Worm (Caenorhabditis elegans): ENCODE results near the gene Y75B8A.32.

The Y75B8A.32 gene

DNA sequence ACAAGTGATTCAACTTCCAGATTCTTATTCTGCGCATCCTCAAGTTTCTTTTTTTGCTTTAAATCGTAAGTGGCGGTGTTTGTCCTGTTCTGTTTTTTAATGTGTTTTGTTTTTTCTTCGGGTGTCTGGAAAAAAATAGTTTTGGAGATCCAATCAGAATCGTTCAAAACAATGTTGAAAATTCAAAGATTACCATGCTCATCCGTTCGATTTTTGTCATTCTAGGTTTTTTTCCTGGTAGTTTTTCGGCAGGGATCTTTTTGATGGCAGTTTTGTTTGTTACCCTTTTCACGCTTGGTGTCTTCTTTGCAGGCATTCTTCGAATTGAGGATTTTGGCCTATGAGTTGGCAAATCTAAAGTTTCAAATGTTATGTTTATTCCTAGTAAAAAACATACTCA is 1.8 kb downstream of the Y75B8A.32 start:
- TF ChIP-seq Y55F3AM.14 (GFP tag; optimal IDR thresholded peaks at IDR 0.05) (no peak), ztf-1 (GFP tag; conservative IDR thresholded peaks at IDR 0.05) (no peak), fos-1 (tag; optimal IDR thresholded peaks at IDR 0.05) (no peak), nhr-25 (tag; optimal IDR thresholded peaks at IDR 0.05) (no peak), ceh-16 (tag; optimal IDR thresholded peaks at IDR 0.05) (no peak), blmp-1 (tag; optimal IDR thresholded peaks at IDR 0.05; ENCODE audit: insufficient read depth) (no peak), ztf-4 (tag; optimal IDR thresholded peaks at IDR 0.05) (no peak), nhr-10 (tag; optimal IDR thresholded peaks at IDR 0.05) (no peak), lin-11 (tag; optimal IDR thresholded peaks at IDR 0.05) (no peak), lin-39 (tag; optimal IDR thresholded peaks at IDR 0.05) (no peak), crh-2 (tag; optimal IDR thresholded peaks at IDR 0.05) (no peak), ceh-82 (tag; optimal IDR thresholded peaks at IDR 0.05) (no peak)

DNA sequence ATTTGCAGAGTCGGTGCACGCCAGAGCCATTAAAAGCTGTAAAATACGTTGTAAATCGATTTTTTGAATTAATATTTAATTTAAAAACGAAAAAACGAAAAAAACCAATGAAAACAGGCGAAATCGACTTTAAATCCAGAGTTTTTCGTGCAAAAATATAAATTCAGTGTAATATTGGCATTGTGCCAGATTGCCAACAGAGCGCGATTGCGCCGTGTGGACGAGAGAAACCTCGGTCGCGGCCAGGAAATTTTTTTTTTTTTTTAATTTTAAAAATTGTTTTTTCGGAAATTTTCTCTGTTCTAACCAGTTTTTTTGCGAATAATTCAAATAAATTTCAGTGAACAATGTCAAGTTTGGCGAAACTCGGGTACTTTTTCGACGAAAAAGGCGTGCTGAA is 7.1 kb downstream of the Y75B8A.32 start, which contains the start of the genes pph-4.1 and Y75B8A.31:
Gene pph-4.1, minus strand, starts transcription at position 36 of the 400 bp plus-strand sequence.
Gene Y75B8A.31, plus strand, starts transcription at position 342 of the 400 bp plus-strand sequence.
- TF ChIP-seq F13H6.1 (tag; optimal IDR thresholded peaks at IDR 0.05) (peak; percentile 86), unc-55 (GFP tag; optimal IDR thresholded peaks at IDR 0.05) (peak; percentile 93), unc-62 (GFP tag; optimal IDR thresholded peaks at IDR 0.05) (no peak), elt-3 (tag; optimal IDR thresholded peaks at IDR 0.05) (no peak), zag-1 (tag; optimal IDR thresholded peaks at IDR 0.05) (no peak), ztf-4 (tag; optimal IDR thresholded peaks at IDR 0.05) (peak; percentile 26), snpc-4 (tag; optimal IDR thresholded peaks at IDR 0.05) (peak; percentile 65), R02D3.7 (tag; optimal IDR thresholded peaks at IDR 0.05) (no peak), ceh-82 (tag; optimal IDR thresholded peaks at IDR 0.05) (no peak), nhr-6 (tag; optimal IDR thresholded peaks at IDR 0.05) (peak; percentile 57), nhr-21 (tag; optimal IDR thresholded peaks at IDR 0.05) (peak; percentile 61), lin-11 (tag; optimal IDR thresholded peaks at IDR 0.05) (peak; percentile 71), ama-1 (optimal IDR thresholded peaks at IDR 0.05) (no peak), ZK546.5 (tag; optimal IDR thresholded peaks at IDR 0.05) (peak; percentile 28), sem-4 (tag; optimal IDR thresholded peaks at IDR 0.05) (peak; percentile 94), nhr-11 (tag; optimal IDR thresholded peaks at IDR 0.05) (no peak), mdl-1 (tag; optimal IDR thresholded peaks at IDR 0.05) (peak in 1 of 2 experiments; percentile 5), nhr-237 (tag; optimal IDR thresholded peaks at IDR 0.05) (no peak), egl-27 (tag; optimal IDR thresholded peaks at IDR 0.05) (peak; percentile 35), lin-39 (tag; optimal IDR thresholded peaks at IDR 0.05) (no peak), Y55F3AM.14 (GFP tag; optimal IDR thresholded peaks at IDR 0.05) (no peak), unc-39 (tag; optimal IDR thresholded peaks at IDR 0.05) (no peak), ceh-16 (tag; optimal IDR thresholded peaks at IDR 0.05) (no peak), ztf-1 (GFP tag; conservative IDR thresholded peaks at IDR 0.05) (no peak), ztf-11 (tag; optimal IDR thresholded peaks at IDR 0.05) (no peak), alr-1 (tag; optimal IDR thresholded peaks at IDR 0.05) (no peak), skn-1 (tag; optimal IDR thresholded peaks at IDR 0.05) (peak; percentile 30), mab-5 (tag; optimal IDR thresholded peaks at IDR 0.05) (peak; percentile 49), C34F6.9 (tag; optimal IDR thresholded peaks at IDR 0.05) (peak; percentile 93), elt-1 (tag; optimal IDR thresholded peaks at IDR 0.05) (no peak), mbf-1 (tag; optimal IDR thresholded peaks at IDR 0.05) (no peak), dmd-4 (tag; optimal IDR thresholded peaks at IDR 0.05) (no peak), peb-1 (tag; optimal IDR thresholded peaks at IDR 0.05) (no peak), nhr-77 (tag; optimal IDR thresholded peaks at IDR 0.05) (no peak), sma-3 (GFP tag; optimal IDR thresholded peaks at IDR 0.05) (peak; percentile 90), nhr-10 (tag; optimal IDR thresholded peaks at IDR 0.05) (no peak), lsy-2 (tag; optimal IDR thresholded peaks at IDR 0.05) (peak; percentile 75 to 91), fos-1 (tag; optimal IDR thresholded peaks at IDR 0.05) (peak; percentile 69), nhr-12 (tag; optimal IDR thresholded peaks at IDR 0.05) (no peak), crh-2 (tag; optimal IDR thresholded peaks at IDR 0.05) (peak; percentile 78), aly-2 (tag; optimal IDR thresholded peaks at IDR 0.05) (no peak), blmp-1 (tag; optimal IDR thresholded peaks at IDR 0.05; ENCODE audit: insufficient read depth) (peak; percentile 11), nhr-129 (tag; optimal IDR thresholded peaks at IDR 0.05) (peak; percentile 32), sma-9 (GFP tag; optimal IDR thresholded peaks at IDR 0.05) (peak; percentile 87), sma-9 (tag; optimal IDR thresholded peaks at IDR 0.05) (no peak), nhr-23 (tag; optimal IDR thresholded peaks at IDR 0.05) (no peak), gmeb-1 (tag; optimal IDR thresholded peaks at IDR 0.05) (peak; percentile 86), lin-13 (GFP tag; optimal IDR thresholded peaks at IDR 0.05) (peak; percentile 89), nhr-25 (tag; optimal IDR thresholded peaks at IDR 0.05) (peak; percentile 85)

Measured in whole organism, L2 larva.